Worm (Caenorhabditis elegans) whole organism, L1 larva: ENCODE results near the gene bath-15.

Experiments
- C34B4.2 ChIP-seq: sonication (generic microtip); optimal IDR thresholded peaks from 2 replicates; lab custom pipeline; 2017; ENCODE audit warnings: mild to moderate bottlenecking, missing genetic modification characterization, missing compliant biosample characterization
- F16B12.6 ChIP-seq: fragments of 150-350 bp; optimal IDR thresholded peaks from 2 replicates; lab custom pipeline; 2014; ENCODE audit warnings: missing biosample characterization, missing genetic modification characterization
- aha-1 ChIP-seq: fragments of 150-350 bp; optimal IDR thresholded peaks from 2 replicates; lab custom pipeline; 2014; ENCODE audit warnings: missing biosample characterization, missing genetic modification characterization
- alr-1 ChIP-seq: fragments of 200-800 bp; sonication (Bioruptor generic); optimal IDR thresholded peaks from 2 replicates; lab custom pipeline; 2018; ENCODE audit warnings: borderline replicate concordance, mild to moderate bottlenecking, missing genetic modification characterization, missing compliant biosample characterization
- ama-1 ChIP-seq: fragments of 150-350 bp; optimal IDR thresholded peaks from 2 replicates; lab custom pipeline; 2014
- blmp-1 ChIP-seq: fragments of 150-350 bp; optimal IDR thresholded peaks from 2 replicates; lab custom pipeline; 2014; ENCODE audit warnings: missing biosample characterization, missing genetic modification characterization
- ceh-8 ChIP-seq: fragments of 200-800 bp; sonication (Bioruptor generic); optimal IDR thresholded peaks from 2 replicates; lab custom pipeline; 2018; ENCODE audit warnings: mild to moderate bottlenecking, missing genetic modification characterization, moderate library complexity, missing compliant biosample characterization
- ceh-82 ChIP-seq, 3 experiments: fragments of 150-350 bp in 1 of 3; sonication (generic microtip) in 2 of 3; optimal IDR thresholded peaks; 2 replicates each; lab custom pipeline; 2014 to 2017; ENCODE audit warnings: missing biosample characterization in 3 of 3, missing genetic modification characterization in 3 of 3
- ceh-90 ChIP-seq: sonication (generic microtip); optimal IDR thresholded peaks from 2 replicates; lab custom pipeline; 2016; ENCODE audit warnings: missing genetic modification characterization, missing compliant biosample characterization
- dsc-1 ChIP-seq: sonication (generic microtip); optimal IDR thresholded peaks from 2 replicates; lab custom pipeline; 2016; ENCODE audit warnings: mild to moderate bottlenecking, missing genetic modification characterization, missing compliant biosample characterization
- efl-1 ChIP-seq, 4 experiments: fragments of 150-350 bp; optimal IDR thresholded peaks in 3 of 4; peaks in 1 of 4; 1 replicate in 1 of 4; 2 replicates in 3 of 4; lab custom pipeline; 2014; ENCODE audit warnings: missing biosample characterization in 2 of 4, missing genetic modification characterization in 2 of 4, missing genetic modification reagents in 2 of 4
- egl-13 ChIP-seq: sonication (generic microtip); optimal IDR thresholded peaks from 2 replicates; lab custom pipeline; 2016; ENCODE audit warnings: missing genotype, missing genetic modification reagents, missing genetic modification characterization, missing compliant biosample characterization
- egl-27 ChIP-seq, 2 experiments: fragments of 150-350 bp in 1 of 2; sonication (generic microtip); optimal IDR thresholded peaks; 3 replicates each; lab custom pipeline; 2017 to 2018; ENCODE audit warnings: missing biosample characterization in 2 of 2, missing genetic modification characterization in 2 of 2, missing genetic modification reagents in 2 of 2
- elt-2 ChIP-seq: sonication (generic microtip); optimal IDR thresholded peaks from 2 replicates; lab custom pipeline; 2016; ENCODE audit warnings: missing genetic modification characterization, mild to moderate bottlenecking, inconsistent platforms, missing compliant biosample characterization, missing genetic modification reagents
- fkh-10 ChIP-seq: sonication (generic microtip); optimal IDR thresholded peaks from 2 replicates; lab custom pipeline; 2017; ENCODE audit warnings: missing biosample characterization, missing genetic modification reagents, missing genetic modification characterization
- fkh-8 ChIP-seq: sonication (generic microtip); optimal IDR thresholded peaks from 2 replicates; lab custom pipeline; 2016; ENCODE audit warnings: mild to moderate bottlenecking, missing genetic modification characterization, missing compliant biosample characterization
- lin-14 ChIP-seq: fragments of 200-800 bp; sonication (Bioruptor generic); optimal IDR thresholded peaks from 2 replicates; lab custom pipeline; 2018; ENCODE audit warnings: mild to moderate bottlenecking, missing genetic modification characterization, moderate library complexity, missing compliant biosample characterization
- lin-15B ChIP-seq: fragments of 150-350 bp; sonication (generic microtip); optimal IDR thresholded peaks from 3 replicates; lab custom pipeline; 2014; ENCODE audit warnings: missing biosample characterization, missing genetic modification characterization
- lsy-2 ChIP-seq, 2 experiments: fragments of 150-350 bp; optimal IDR thresholded peaks; 2 replicates each; lab custom pipeline; 2014; ENCODE audit warnings: missing biosample characterization in 2 of 2, missing genetic modification characterization in 2 of 2
- nhr-11 ChIP-seq: fragments of 150-350 bp; optimal IDR thresholded peaks from 2 replicates; lab custom pipeline; 2014; ENCODE audit warnings: missing biosample characterization, missing genetic modification characterization
- nhr-12 ChIP-seq: sonication (generic microtip); optimal IDR thresholded peaks from 2 replicates; lab custom pipeline; 2017; ENCODE audit warnings: missing biosample characterization, missing genetic modification characterization
- nhr-71 ChIP-seq: sonication (generic microtip); optimal IDR thresholded peaks from 2 replicates; lab custom pipeline; 2016; ENCODE audit warnings: mild to moderate bottlenecking, missing genetic modification characterization, moderate library complexity, missing compliant biosample characterization
- rnt-1 ChIP-seq: sonication (generic microtip); optimal IDR thresholded peaks from 2 replicates; lab custom pipeline; 2016; ENCODE audit warnings: mild to moderate bottlenecking, missing genetic modification characterization, moderate library complexity, missing compliant biosample characterization
- skn-1 ChIP-seq: fragments of 150-350 bp; optimal IDR thresholded peaks from 2 replicates; lab custom pipeline; 2014; ENCODE audit warnings: missing biosample characterization, missing genetic modification characterization
- swsn-7 ChIP-seq: sonication (generic microtip); optimal IDR thresholded peaks from 2 replicates; lab custom pipeline; 2016; ENCODE audit warnings: missing genetic modification characterization, missing compliant biosample characterization
- tbx-2 ChIP-seq: sonication (generic microtip); optimal IDR thresholded peaks from 2 replicates; lab custom pipeline; 2016; ENCODE audit warnings: missing genetic modification characterization, missing compliant biosample characterization
- tlp-1 ChIP-seq: fragments of 150-350 bp; optimal IDR thresholded peaks from 2 replicates; lab custom pipeline; 2014; ENCODE audit warnings: missing biosample characterization, missing genetic modification characterization
- ztf-4 ChIP-seq: fragments of 150-350 bp; optimal IDR thresholded peaks from 2 replicates; lab custom pipeline; 2014; ENCODE audit warnings: missing biosample characterization, missing genetic modification characterization

Gene bath-15

DNA sequence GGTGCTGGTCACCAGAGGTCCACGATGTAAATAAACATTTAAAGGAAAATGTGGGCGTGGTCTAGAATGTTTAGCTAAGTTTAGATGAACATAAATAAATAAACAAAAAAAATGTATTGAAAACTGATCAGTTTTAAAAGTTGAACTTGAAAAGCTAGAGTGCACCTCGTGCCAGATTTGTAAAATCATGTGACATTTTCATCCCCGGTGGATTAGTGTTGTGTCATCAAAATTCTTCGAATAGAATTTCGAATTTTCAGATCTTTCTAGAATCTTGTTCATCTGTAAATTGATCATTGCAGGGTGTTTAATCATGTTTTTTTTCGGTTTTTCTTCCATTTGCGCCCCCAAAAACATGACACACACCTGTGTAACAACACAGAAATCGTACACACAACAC is 49.3 kb downstream of the bath-15 start (continued):
- TF ChIP-seq egl-27 (tag; optimal IDR thresholded peaks at IDR 0.05; lab: Kevin White, UChicago) (no peak), ceh-90 (tag; lab: Kevin White, UChicago) (no peak), tlp-1 (tag; lab: Kevin White, UChicago) (no peak)

DNA sequence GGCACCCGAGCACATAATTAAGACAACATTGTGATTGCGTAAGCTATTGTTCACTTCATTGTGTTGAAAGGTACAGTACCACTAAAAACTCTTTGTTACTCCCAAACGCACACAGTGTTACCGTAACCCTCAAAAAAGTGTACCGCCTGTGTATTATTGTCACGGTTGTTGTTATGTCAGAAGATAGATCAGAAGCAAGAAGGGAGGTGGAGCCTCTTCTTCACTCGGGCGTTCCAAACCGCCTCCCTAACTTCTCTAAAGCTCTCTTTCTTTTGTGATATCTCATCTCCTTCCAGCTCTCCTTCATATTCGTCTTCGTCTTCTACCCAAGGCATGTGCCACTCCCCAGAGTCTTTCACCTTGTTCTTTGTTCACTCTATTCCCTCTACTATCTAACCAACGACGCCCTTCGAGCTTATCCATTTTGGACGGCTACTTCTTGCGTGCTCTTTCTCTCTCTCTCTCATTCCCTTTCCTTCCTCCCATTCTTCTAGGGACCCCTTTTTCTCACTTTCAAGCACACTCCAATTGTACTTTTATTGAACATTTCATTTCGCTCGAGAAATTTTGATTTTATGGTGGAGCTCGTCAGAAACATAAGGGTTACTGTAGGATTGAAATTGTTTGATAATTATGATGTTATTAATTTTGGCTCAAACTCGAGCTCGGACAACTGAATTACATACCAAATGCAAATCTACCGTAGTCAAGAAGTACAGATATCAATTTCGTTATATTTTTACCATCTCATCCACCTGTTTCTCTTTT is 50.2 kb downstream of the bath-15 start:
- TF ChIP-seq ama-1 (lab: Kevin White, UChicago) (peak; percentile 49), ceh-90 (tag; lab: Kevin White, UChicago) (no peak), ztf-4 (tag; lab: Kevin White, UChicago) (peak; percentile 18), skn-1 (tag; lab: Kevin White, UChicago) (no peak), lin-14 (GFP tag; lab: Kevin White, UChicago) (peak; percentile 71), fkh-10 (GFP tag; lab: Kevin White, UChicago) (peak; percentile 68), efl-1 (optimal IDR thresholded peaks at IDR 0.05; lab: Kevin White, UChicago) (no peak), efl-1 (GFP tag; optimal IDR thresholded peaks at IDR 0.05 in 1 of 2; lab: Kevin White, UChicago) (peak in 1 of 2 experiments; percentile 63), ceh-8 (peak; percentile 17), C34B4.2 (tag; lab: Kevin White, UChicago) (no peak), lsy-2 (tag; optimal IDR thresholded peaks at IDR 0.05; lab: Kevin White, UChicago) (peak in 1 of 2 experiments; percentile 7), lin-15B (no peak), blmp-1 (tag; lab: Kevin White, UChicago) (no peak), tbx-2 (tag; lab: Kevin White, UChicago) (no peak), nhr-71 (tag; lab: Kevin White, UChicago) (peak; percentile 9), aha-1 (tag; lab: Kevin White, UChicago) (no peak), rnt-1 (tag; lab: Kevin White, UChicago) (no peak), F16B12.6 (no peak), nhr-12 (tag; lab: Kevin White, UChicago) (no peak), egl-13 (tag; lab: Kevin White, UChicago) (no peak), fkh-8 (peak; percentile 42), swsn-7 (tag; lab: Kevin White, UChicago) (no peak), dsc-1 (tag; lab: Kevin White, UChicago) (no peak), nhr-11 (no peak), ceh-82 (tag; optimal IDR thresholded peaks at IDR 0.05; lab: Kevin White, UChicago) (peak in 1 of 3 experiments; percentile 50), alr-1 (peak; percentile 9), elt-2 (no peak)
